Worm (Caenorhabditis elegans) whole organism, midembryonic: ENCODE measurements around the gene ets-4.

Source experiments
- T22C8.4 ChIP-seq: fragments of 200-800 bp; sonication (Bioruptor generic); IDR thresholded peaks from 2 replicates; pipeline ENCODE4 v1.3.6; 2022; ENCODE audit warnings: missing genetic modification characterization, missing compliant biosample characterization
- cog-1 ChIP-seq: sonication (generic microtip); optimal IDR thresholded peaks from 2 replicates; lab custom pipeline; 2016; ENCODE audit warnings: missing genetic modification characterization, missing compliant biosample characterization
- flt-1 ChIP-seq: fragments of 200-800 bp; sonication (Bioruptor generic); IDR thresholded peaks from 2 replicates; pipeline ENCODE4 v1.3.6; 2022; ENCODE audit warnings: missing genetic modification characterization, missing compliant biosample characterization
- klf-2 ChIP-seq: fragments of 200-800 bp; sonication (Bioruptor generic); conservative IDR thresholded peaks from 2 replicates; pipeline ENCODE4 v1.3.6; 2022; ENCODE audit warnings: missing genetic modification reagents, missing genetic modification characterization, missing compliant biosample characterization
- med-1 ChIP-seq: sonication (generic microtip); optimal IDR thresholded peaks from 2 replicates; lab custom pipeline; 2017; ENCODE audit warnings: missing genetic modification characterization, mild to moderate bottlenecking, missing compliant biosample characterization, antibody characterized with exemption, missing genetic modification reagents; ENCODE audit not compliant: insufficient read depth
- ref-1 ChIP-seq: fragments of 200-800 bp; sonication (Bioruptor generic); conservative IDR thresholded peaks from 2 replicates; pipeline ENCODE4 v1.3.6; 2022; ENCODE audit warnings: missing genetic modification reagents, missing genetic modification characterization, missing compliant biosample characterization
- tab-1 ChIP-seq: fragments of 200-800 bp; sonication (Bioruptor generic); IDR thresholded peaks from 2 replicates; pipeline ENCODE4 v1.3.6; 2022; ENCODE audit warnings: missing genetic modification characterization, missing compliant biosample characterization
- ztf-23 ChIP-seq: fragments of 200-800 bp; sonication (Bioruptor generic); IDR thresholded peaks from 2 replicates; pipeline ENCODE4 v1.3.6; 2022; ENCODE audit warnings: missing genetic modification reagents, missing genetic modification characterization, missing compliant biosample characterization
- ztf-29 ChIP-seq: fragments of 200-800 bp; sonication (Bioruptor generic); IDR thresholded peaks from 2 replicates; pipeline ENCODE4 v1.3.6; 2022; ENCODE audit warnings: missing genetic modification reagents, missing genetic modification characterization, missing compliant biosample characterization

ets-4 gene

ce11 chrX:6552806-6553337 is 34.2 kb downstream of the ets-4 start, which contains the start of gene svh-2:
TSS of gene svh-2 (plus strand) at chrX:6553287.
- TF ChIP-seq tab-1 (GFP tag; lab: Robert Waterston, UW), result no peak
- no peak for TF ChIP-seq med-1 (GFP tag; lab: Kevin White, UChicago)
- TF ChIP-seq T22C8.4, result no peak
- no peak for TF ChIP-seq ztf-29 (GFP tag; lab: Robert Waterston, UW)
- no peak for TF ChIP-seq cog-1 (tag; lab: Kevin White, UChicago)
- TF ChIP-seq ref-1 (GFP tag; lab: Robert Waterston, UW), result no peak
- no peak for TF ChIP-seq ztf-23 (GFP tag; lab: Robert Waterston, UW)
- TF ChIP-seq klf-2 (GFP tag; lab: Robert Waterston, UW), result no peak
- no peak for TF ChIP-seq flt-1 (GFP tag; lab: Robert Waterston, UW)

- TF ChIP-seq ref-1 (GFP tag; lab: Robert Waterston, UW), result no peak
Measured at ce11 chrX:6553634-6554033, 35.0 kb downstream of the ets-4 start.

- TF ChIP-seq klf-2 (GFP tag; lab: Robert Waterston, UW) (no peak), T22C8.4 (no peak), ztf-23 (GFP tag; lab: Robert Waterston, UW) (no peak), tab-1 (GFP tag; lab: Robert Waterston, UW) (no peak), cog-1 (tag; lab: Kevin White, UChicago) (no peak)
Measured at ce11 chrX:6560495-6560894, 41.8 kb downstream of the ets-4 start.

- no peak for TF ChIP-seq T22C8.4
- TF ChIP-seq klf-2 (GFP tag; lab: Robert Waterston, UW), result no peak
- TF ChIP-seq ztf-29 (GFP tag; lab: Robert Waterston, UW), result no peak
- no peak for TF ChIP-seq ztf-23 (GFP tag; lab: Robert Waterston, UW)
- no peak for TF ChIP-seq med-1 (GFP tag; lab: Kevin White, UChicago)
- no peak for TF ChIP-seq tab-1 (GFP tag; lab: Robert Waterston, UW)
- no peak for TF ChIP-seq ref-1 (GFP tag; lab: Robert Waterston, UW)
- TF ChIP-seq cog-1 (tag; lab: Kevin White, UChicago), result no peak
- no peak for TF ChIP-seq flt-1 (GFP tag; lab: Robert Waterston, UW)
Measured at ce11 chrX:6562378-6562856, 43.7 kb downstream of the ets-4 start, which contains the start of gene aaim-1. TSS of gene aaim-1 (minus strand) at chrX:6562428.

ce11 chrX:6569624-6570023 is 50.9 kb downstream of the ets-4 start, which contains the start of gene dop-3:
TSS of gene dop-3 (minus strand) at chrX:6569724.
- TF ChIP-seq ztf-29 (GFP tag; lab: Robert Waterston, UW), result no peak
- no peak for TF ChIP-seq med-1 (GFP tag; lab: Kevin White, UChicago)
- TF ChIP-seq T22C8.4, result no peak
